Worm (Caenorhabditis elegans) whole organism, early embryonic: Measurements from ENCODE around the gene trk-1.

Experiments
- ama-1 ChIP-seq: fragments of 150-350 bp; optimal IDR thresholded peaks from 2 replicates; lab custom pipeline; 2014
- ceh-13 ChIP-seq: fragments of 200-800 bp; sonication (Bioruptor generic); optimal IDR thresholded peaks from 2 replicates; lab custom pipeline; 2018; ENCODE audit warnings: mild to moderate bottlenecking, missing genetic modification characterization, missing compliant biosample characterization
- tra-4 ChIP-seq: sonication (generic microtip); optimal IDR thresholded peaks from 2 replicates; lab custom pipeline; 2017; ENCODE audit warnings: missing genetic modification characterization, missing compliant biosample characterization

ce11 chrX:8950507-8951028 is at the start of gene trk-1:
- TF ChIP-seq ceh-13 (GFP tag; lab: Kevin White, UChicago) (no peak), tra-4 (no peak), ama-1 (lab: Kevin White, UChicago) (no peak)
